Worm (Caenorhabditis elegans) whole organism, L4/young adult: ENCODE measurements around the gene Y52D5A.2.
"Not testable (repeated sequence)": the region's sequence is repeated elsewhere in the genome, so short reads cannot be mapped to it uniquely, and the experiment has no call there.

Experiments
- W03F9.2 ChIP-seq: fragments of 150-350 bp; optimal IDR thresholded peaks from 2 replicates; lab custom pipeline; 2014; ENCODE audit warnings: missing biosample characterization, missing genetic modification characterization
- dao-5 ChIP-seq: sonication (generic microtip); optimal IDR thresholded peaks from 2 replicates; lab custom pipeline; 2016; ENCODE audit warnings: missing genotype, missing genetic modification characterization, moderate library complexity, missing compliant biosample characterization
- him-1 ChIP-seq: sonication (generic microtip); optimal IDR thresholded peaks from 2 replicates; lab custom pipeline; 2016; ENCODE audit warnings: missing genotype, missing genetic modification reagents, missing genetic modification characterization, missing compliant biosample characterization

Y52D5A.2 gene

DNA sequence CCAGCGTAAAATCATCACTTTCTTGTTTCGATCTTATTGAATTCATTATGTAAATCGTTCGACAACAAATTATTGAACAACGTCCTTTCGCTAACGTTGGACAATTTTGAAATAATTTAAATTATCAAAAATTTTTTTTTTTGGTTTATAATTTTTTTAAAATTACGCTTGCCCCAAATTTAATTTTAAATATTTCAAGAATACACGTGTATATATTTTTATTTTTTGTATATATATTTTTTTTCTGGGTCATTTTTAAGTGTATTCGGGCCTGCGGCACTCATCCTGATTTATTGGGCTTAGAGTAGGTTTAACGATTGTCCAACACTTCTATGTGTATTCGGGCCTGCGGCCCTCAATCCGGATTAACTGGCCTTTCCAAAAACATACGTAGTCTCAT is at the start of gene Y52D5A.2:
Gene Y52D5A.2 (minus strand): TSS at position 101 of the 400 bp plus-strand sequence.
- not testable (repeated sequence) for TF ChIP-seq him-1, dao-5, W03F9.2 (tag; lab: Kevin White, UChicago)

DNA sequence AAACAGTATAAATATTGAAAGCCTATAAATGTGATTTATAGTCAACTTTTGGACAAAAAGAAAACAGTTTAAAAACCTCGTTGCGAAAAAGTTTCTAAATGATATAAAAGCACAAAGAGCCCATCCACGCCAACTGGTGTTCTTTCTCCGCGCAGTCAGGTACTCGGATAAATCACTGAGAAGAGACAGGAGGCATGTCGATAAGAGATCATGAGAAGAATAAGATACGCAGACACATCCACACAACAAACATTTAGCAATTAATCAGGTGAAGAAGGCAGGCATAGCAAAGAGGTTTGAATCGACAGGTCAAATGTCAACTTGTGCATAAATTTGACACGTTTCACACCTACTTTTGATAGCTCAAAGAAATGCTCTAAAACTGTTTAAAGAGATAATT is 43.5 kb upstream of the Y52D5A.2 start:
- TF ChIP-seq him-1 (tag; lab: Kevin White, UChicago), result no peak
- no peak for TF ChIP-seq dao-5 (tag; lab: Kevin White, UChicago)
- no peak for TF ChIP-seq W03F9.2 (tag; lab: Kevin White, UChicago)

DNA sequence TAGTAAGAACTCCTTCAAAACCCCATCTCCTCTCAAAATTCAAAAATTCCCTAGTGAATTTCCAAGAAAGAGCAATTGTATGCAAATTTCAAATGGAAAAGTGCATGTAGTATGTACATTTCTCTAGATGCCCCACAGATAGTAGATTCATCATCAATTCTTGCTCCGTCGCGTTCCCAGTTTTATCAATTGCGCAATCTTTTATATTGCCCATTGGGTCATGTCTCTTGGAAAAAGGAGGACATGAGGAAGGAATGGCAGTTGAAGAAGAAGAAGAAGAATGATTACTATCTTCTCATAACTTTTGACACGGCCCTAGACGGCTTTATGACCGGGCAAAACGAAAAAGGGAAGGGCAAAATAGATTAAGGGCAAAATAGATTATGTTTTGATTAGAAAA is 42.3 kb upstream of the Y52D5A.2 start:
- TF ChIP-seq him-1 (tag; lab: Kevin White, UChicago) (no peak), W03F9.2 (tag; lab: Kevin White, UChicago) (no peak), dao-5 (tag; lab: Kevin White, UChicago) (no peak)

DNA sequence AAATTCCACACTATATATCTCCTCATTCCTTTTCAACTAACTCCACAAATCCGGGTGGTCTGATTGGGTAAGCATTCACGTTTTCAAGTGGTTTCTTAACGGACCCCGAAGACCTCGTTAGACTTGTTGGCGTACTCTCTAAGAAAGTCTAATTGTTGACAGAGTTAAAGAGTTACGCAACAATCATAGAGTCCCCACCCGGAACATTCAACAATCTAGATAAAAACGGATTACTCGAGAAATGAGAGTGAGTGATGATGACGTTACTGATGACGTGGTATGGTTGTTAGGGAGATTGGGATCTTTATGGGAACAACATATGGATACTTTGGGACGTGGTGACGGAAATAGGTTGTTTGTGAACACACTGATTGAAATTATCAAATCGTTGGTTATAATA is 38.3 kb upstream of the Y52D5A.2 start:
- TF ChIP-seq W03F9.2 (tag; lab: Kevin White, UChicago) (no peak), him-1 (tag; lab: Kevin White, UChicago) (no peak), dao-5 (tag; lab: Kevin White, UChicago) (no peak)

DNA sequence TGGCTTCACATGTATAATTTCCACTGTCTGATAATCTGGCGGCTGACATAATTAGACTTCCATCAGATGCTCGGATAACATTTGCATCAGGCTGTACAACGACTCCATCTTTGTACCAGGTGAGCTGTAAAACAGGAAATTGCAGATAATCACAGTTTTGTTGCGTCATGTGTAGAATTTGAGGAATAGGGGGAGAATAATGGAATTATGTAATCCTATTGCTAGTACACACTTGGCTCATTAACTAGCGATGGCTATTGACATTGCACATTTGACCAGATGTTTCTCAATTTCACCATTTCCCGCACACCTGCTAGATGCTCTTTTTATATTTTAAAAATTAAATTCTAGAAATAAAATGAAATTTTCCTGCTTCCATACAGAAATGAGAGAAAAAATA is 37.1 kb upstream of the Y52D5A.2 start:
- no peak for TF ChIP-seq dao-5 (tag; lab: Kevin White, UChicago)
- TF ChIP-seq W03F9.2 (tag; lab: Kevin White, UChicago), result no peak
- TF ChIP-seq him-1 (tag; lab: Kevin White, UChicago), result no peak

DNA sequence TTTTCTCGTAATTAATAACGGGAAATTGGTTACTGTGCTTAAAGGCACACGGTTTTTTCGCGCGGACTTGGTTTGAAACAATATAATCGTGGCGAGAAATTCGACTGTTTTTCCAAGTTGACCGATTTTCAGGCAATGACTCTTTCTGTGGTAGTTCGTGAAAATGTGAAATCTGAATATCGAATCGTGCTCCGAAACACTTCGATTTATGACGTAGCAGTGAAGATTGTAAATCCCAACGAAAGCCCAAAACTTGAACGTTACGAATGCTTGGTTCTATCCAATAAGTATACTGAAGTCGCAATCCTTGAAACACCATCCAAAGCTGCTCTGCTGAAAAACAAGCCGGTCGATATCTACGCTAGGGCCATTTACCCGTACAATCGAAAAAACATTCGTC is 29.8 kb upstream of the Y52D5A.2 start:
- TF ChIP-seq W03F9.2 (tag; lab: Kevin White, UChicago) (no peak), dao-5 (tag; lab: Kevin White, UChicago) (no peak), him-1 (tag; lab: Kevin White, UChicago) (no peak)

DNA sequence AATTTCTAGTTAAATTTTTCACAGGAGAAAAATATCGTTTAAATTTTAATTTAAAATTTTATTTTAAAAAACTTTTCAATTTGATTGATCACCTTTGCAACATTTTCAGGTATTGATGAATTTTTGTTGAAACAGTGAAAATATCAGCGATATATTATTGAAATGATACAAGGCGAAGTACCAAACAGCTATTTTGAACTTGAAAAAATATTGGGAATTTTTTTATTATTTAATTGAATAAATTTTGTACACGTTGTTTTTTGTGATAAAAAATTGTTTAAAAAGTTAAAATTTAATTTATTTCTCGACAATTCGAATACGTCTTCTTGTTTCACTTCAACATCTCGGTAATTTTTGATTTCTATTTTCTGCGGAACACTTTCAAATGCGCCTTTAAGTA is 29.4 kb upstream of the Y52D5A.2 start, which contains the start of gene B0273.1:
Gene B0273.1 (plus strand): TSS at position 301 of the 400 bp plus-strand sequence.
- TF ChIP-seq dao-5 (tag; lab: Kevin White, UChicago) (no peak), W03F9.2 (tag; lab: Kevin White, UChicago) (no peak), him-1 (tag; lab: Kevin White, UChicago) (no peak)

DNA sequence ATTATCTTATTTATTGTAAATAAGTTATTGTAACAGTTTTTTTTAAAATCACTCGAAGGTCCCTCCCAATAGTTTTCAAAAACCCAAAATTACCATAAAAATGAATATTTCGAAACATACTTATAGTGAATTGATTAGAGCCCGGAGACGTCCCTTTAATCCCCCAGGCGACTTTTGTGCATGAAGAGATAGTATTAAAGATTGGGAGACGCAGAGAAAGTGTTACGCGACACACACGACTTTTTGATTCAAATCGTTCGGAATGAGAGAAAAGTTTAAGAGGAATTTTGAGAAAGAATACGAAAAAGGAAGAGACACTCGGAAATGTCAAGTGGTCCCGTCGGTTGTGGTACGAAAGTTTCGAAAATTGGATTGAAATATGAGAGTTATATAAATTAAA is 28.8 kb upstream of the Y52D5A.2 start:
- TF ChIP-seq W03F9.2 (tag; lab: Kevin White, UChicago) (no peak), dao-5 (tag; lab: Kevin White, UChicago) (no peak), him-1 (tag; lab: Kevin White, UChicago) (no peak)

DNA sequence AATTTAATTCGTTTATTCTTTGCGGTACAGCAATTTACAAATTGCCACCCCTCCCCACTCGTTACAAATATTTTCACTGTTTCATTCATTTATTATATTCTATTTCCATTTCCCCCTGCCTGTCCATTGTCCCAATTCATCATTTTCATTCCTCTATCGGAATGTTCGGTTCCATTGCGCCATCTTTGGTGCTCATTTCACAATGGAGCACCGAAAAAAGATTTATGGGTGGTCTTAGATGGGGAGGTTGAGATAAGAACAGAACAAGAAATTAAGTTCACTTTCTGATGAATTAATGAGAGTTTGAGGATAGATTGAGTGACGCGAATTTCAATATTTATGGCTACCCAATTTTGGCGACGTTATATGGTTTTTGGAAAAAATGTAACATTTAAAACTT is 27.9 kb upstream of the Y52D5A.2 start:
- TF ChIP-seq him-1 (tag; lab: Kevin White, UChicago) (no peak), dao-5 (tag; lab: Kevin White, UChicago) (no peak), W03F9.2 (tag; lab: Kevin White, UChicago) (no peak)

DNA sequence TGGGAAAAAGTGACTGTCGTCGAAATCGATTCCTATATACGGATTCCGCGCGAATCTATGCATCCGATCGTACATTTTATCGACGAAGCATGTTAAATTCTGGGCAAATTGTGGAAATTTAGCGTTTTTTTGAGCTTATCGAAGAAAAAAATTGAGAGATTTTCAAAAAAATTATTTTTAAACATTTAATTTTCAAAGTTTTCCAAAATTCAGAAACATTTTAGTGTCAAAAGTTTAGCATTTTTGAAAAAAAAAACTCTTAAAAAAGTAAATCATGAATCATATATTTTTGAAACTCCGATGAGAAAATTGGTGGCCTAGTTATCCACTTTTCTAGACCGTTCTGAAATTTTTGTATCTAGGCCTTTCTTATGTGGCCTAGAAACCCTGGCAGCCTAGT is 26.8 kb upstream of the Y52D5A.2 start, which contains the start of gene B0273.115:
Gene B0273.115 (minus strand): TSS at position 101 of the 400 bp plus-strand sequence.
- TF ChIP-seq W03F9.2, dao-5, him-1 (tag; lab: Kevin White, UChicago): not testable (repeated sequence)

DNA sequence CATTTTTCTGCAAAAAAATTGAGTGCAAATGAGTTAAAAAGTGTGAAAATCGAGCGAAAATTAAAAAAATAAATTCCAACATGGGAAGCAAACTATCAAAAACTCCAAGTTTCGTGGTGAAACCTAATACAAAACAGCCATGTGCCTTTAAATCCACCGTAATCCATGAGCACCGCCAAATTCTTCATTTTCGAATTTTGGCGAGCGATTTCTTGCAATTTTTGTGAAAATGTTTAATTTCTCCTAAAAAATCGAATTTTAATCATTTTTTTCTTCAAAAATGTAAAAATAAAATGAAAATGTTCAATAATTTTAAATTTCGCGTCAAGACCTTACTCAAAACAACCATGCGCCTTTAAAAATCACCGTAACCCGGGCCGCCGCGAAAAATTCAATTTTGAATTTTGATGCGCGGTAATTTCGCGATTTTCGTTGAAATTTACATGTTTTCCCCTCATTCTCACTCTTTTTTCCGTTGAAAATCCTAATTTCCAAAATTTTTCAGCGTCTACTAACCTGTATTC is 22.0 kb upstream of the Y52D5A.2 start, which contains the start of the genes snpc-3.1 and puf-7:
Gene snpc-3.1 (minus strand): TSS at position 51 of the 524 bp plus-strand sequence.
Gene puf-7 (plus strand): TSS at position 506 of the 524 bp plus-strand sequence.
- not testable (repeated sequence) for TF ChIP-seq W03F9.2, him-1, dao-5 (tag; lab: Kevin White, UChicago)

DNA sequence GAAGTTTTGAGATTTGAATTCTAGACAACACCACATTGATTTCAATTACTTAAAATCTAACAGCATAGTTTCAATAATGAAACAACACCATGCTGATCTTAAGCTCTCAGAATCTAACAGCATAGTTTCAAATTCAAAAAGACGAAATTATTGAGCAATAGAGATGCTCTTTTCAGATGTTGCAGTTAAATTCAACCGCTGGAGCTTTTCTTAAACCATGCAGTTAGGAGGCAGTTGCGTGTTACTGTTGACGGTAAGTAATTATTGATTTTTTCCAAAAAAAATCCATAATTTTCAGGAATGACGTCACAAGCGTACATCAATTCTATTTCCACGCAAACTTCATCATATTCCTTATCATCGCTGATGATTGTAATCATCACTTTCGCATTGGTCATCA is 18.4 kb upstream of the Y52D5A.2 start, which contains the start of gene T11F8.5:
Gene T11F8.5 (plus strand): TSS at position 301 of the 400 bp plus-strand sequence.
- TF ChIP-seq W03F9.2 (tag; lab: Kevin White, UChicago) (no peak), him-1 (tag; lab: Kevin White, UChicago) (no peak), dao-5 (tag; lab: Kevin White, UChicago) (no peak)

DNA sequence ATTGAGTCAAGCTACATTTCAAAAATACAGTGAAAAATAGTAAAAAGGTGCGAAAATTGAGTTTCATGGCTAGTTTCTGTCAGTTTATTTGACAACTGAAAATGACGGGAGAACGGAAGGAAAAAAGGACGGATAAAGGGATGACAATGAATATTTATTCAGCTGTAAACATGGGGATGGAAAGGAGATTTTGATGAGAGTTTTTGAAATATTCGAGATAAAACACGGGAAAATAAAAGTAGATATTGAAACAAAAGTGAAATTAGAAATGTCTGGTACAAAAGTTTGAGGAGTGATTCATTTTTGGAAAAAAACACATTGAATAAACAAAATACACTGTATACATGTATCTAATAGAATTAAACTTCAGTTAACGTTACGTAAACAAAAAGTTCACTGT is 17.9 kb upstream of the Y52D5A.2 start, which contains the start of gene T11F8.12:
Gene T11F8.12 (minus strand): TSS at position 101 of the 400 bp plus-strand sequence.
- TF ChIP-seq him-1 (tag; lab: Kevin White, UChicago), result no peak

DNA sequence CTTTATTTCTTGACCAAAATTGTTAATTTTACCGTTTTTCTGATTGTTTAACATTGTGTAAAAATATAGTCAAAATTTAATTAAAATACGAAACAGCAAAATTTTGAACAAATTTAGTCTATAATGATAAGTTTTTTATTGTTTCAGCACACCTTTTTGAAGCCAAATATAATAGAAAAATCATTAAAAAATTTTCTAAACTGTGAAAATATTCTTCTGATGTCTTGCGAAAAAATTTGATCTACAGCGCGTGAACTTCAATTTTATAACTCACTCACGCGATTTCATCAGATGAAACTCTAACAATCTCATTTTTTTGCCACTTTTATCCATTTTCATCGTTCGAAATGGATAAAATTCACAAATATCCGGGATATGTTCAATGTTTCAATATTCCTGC is 15.0 kb upstream of the Y52D5A.2 start, which contains the start of gene T11F8.1:
Gene T11F8.1 (plus strand): TSS at position 301 of the 400 bp plus-strand sequence.
- no peak for TF ChIP-seq him-1 (tag; lab: Kevin White, UChicago)
- no peak for TF ChIP-seq W03F9.2 (tag; lab: Kevin White, UChicago)
- TF ChIP-seq dao-5 (tag; lab: Kevin White, UChicago), result no peak
